Fruit fly (Drosophila melanogaster): Measurements from ENCODE around the gene Coa8.

The Coa8 gene

DNA sequence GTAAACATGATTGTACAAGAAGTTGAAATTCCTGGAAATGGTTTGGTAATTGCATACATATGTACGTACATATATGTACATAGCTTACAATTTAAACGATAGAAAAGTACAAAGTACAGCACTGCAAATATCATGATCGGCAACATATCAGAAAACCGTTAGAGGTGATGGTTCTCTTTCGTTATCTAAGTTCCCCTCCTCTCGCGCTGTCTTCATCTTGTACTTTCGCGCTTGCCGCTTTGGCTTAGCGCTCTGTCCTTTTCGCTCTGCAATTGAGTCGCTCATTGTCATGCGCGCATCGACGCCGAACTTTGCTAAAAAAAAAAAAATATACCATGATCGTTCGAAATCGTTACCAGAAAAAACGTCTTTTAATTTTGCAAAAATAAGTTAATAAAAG lies 23.9 kb downstream of the Coa8 start:
- TF ChIP-seq noc (tag; optimal IDR thresholded peaks at IDR 0.05) = no peak

- peak; percentile 71 for TF ChIP-seq noc (tag; optimal IDR thresholded peaks at IDR 0.05)
Observed at dm6 chrX:1907727-1908264, 27.7 kb downstream of the Coa8 start, which contains the start of gene mip130. mip130 (plus strand) TSS chrX:1908239.

DNA sequence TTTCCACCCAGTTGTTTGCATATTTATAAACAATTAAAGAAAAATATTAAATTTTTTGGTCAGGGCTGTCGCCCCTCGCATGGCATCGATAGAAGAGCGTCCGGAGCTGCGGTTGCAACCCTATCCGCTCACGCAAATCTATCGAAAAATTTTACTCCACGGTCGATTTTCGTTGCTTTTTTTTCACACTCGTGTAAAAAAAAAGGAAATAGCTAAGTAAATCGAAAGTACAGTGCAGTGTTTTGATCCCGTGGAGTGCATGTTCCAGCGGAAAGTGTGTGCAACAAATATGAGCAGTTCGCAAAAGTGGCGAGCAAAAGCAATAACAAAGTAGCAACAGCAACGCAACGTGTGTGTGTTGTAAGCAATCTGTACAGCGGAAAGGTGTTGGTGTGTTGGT lies 28.7 kb downstream of the Coa8 start, which contains the start of the genes Edem1 and Rbcn-3B:
TSS of gene Edem1 (minus strand) at position 71 of the 400 bp plus-strand sequence.
TSS of gene Rbcn-3B (plus strand) at position 164 of the 400 bp plus-strand sequence.
- no peak for TF ChIP-seq noc (tag; optimal IDR thresholded peaks at IDR 0.05)

- TF ChIP-seq noc (tag; optimal IDR thresholded peaks at IDR 0.05) = no peak
Observed at dm6 chrX:1909533-1909932, 29.5 kb downstream of the Coa8 start.

dm6 chrX:1922765-1923501 lies 42.9 kb downstream of the Coa8 start, which contains the start of the genes eIF2Bepsilon and Ocrl:
eIF2Bepsilon (minus strand) TSS chrX:1922874.
Ocrl (plus strand) TSS chrX:1922981.
- no peak for TF ChIP-seq noc (tag; optimal IDR thresholded peaks at IDR 0.05)

DNA sequence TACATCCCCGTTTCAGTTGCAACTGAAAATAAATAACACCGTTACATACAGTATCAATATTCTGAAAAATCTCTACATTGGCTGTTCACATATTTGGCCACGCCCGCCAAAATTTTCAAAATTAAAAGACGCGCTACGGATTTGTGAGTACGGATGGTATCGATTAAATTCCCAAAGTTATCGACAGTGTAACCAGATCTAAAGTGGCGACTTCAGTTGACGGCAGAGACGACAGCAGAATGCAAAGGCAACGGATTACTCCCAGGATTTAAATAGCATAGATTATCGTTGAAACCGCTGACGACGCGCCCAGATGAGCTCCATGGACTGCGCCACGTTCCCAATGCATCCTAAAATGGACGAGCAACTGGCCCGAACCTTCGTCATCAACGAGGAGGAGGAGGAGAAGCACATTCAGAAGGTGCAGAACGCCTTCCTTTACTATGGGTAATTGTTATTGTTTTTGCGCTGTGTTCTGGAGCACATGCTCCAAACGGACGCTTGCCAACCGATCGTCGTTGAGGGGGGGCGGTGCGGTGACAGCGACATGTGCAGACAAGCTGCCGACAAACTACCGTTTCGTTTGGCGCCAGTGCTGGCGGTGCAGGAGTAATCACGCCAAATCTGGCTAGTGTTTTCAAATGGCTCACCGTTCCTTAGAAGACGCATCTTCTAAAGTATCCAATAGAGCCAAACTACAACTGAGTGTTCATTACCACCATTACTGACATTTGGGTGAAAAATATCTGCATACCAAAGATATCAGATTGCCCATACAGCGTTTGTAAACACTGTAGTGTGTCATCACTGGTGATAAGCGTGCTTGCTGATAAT lies 47.6 kb downstream of the Coa8 start, which contains the start of gene CG11596:
TSS of gene CG11596 (plus strand) at position 211 of the 834 bp plus-strand sequence.
- TF ChIP-seq noc (tag; optimal IDR thresholded peaks at IDR 0.05) = peak; percentile 35

All from whole organism, larva.